Fruit fly (Drosophila melanogaster) whole organism, pupa: ENCODE data around the gene CG5854.

ENCODE experiments used
- CG10348 ChIP-seq: fragments of 200-800 bp; sonication (Bioruptor generic); IDR thresholded peaks from 2 replicates; pipeline ENCODE4 v1.3.6; 2022; ENCODE audit warnings: missing biosample characterization, missing genetic modification characterization
- CG34367 ChIP-seq: fragments of 200-800 bp; sonication (Bioruptor generic); optimal IDR thresholded peaks from 2 replicates; lab custom pipeline; 2018; ENCODE audit warnings: missing biosample characterization, mild to moderate bottlenecking, missing genetic modification characterization
- Snoo ChIP-seq: fragments of 200-800 bp; sonication (Bioruptor generic); optimal IDR thresholded peaks from 3 replicates; lab custom pipeline; 2017; ENCODE audit warnings: missing biosample characterization, mild to moderate bottlenecking, missing genetic modification characterization, inconsistent platforms

dm6 chr3R:23960865-23961264 lies 27.2 kb downstream of the CG5854 start:
- TF ChIP-seq CG34367 (tag; lab: Kevin White, UChicago) (no peak), CG10348 (GFP tag; lab: Robert Waterston, UW) (no peak), Snoo (tag; lab: Kevin White, UChicago) (no peak)
